Fruit fly (Drosophila melanogaster): ENCODE measurements around the gene CG3777.

- TF ChIP-seq CG7045 (GFP tag; optimal IDR thresholded peaks at IDR 0.05) (no peak), tj (GFP tag; optimal IDR thresholded peaks at IDR 0.05) (no peak), CG12768 (GFP tag; optimal IDR thresholded peaks at IDR 0.05) (no peak), pad (GFP tag; optimal IDR thresholded peaks at IDR 0.05) (no peak), CG1620 (GFP tag; optimal IDR thresholded peaks at IDR 0.05) (no peak), cic (GFP tag; optimal IDR thresholded peaks at IDR 0.05) (no peak)
Measured at dm6 chrX:351599-351998, 72.1 kb downstream of the CG3777 start.

All from whole organism, adult.